Fruit fly (Drosophila melanogaster): ENCODE data around the gene CG18731.

Gene CG18731

dm6 chr3R:29716782-29717317 lies 8.0 kb upstream of the CG18731 start, which contains the start of gene Obp99b (continued):
- TF ChIP-seq ftz-f1 (GFP tag; optimal IDR thresholded peaks at IDR 0.05) (peak; percentile 5), ewg (GFP tag; optimal IDR thresholded peaks at IDR 0.05) (peak; percentile 80), CG8944 (GFP tag; optimal IDR thresholded peaks at IDR 0.05) (peak; percentile 74), Oli (tag; optimal IDR thresholded peaks at IDR 0.05) (peak; percentile 70), prd (optimal IDR thresholded peaks at IDR 0.05) (no peak), prd (GFP tag; IDR thresholded peaks at IDR 0.05) (peak; percentile 77), pb (GFP tag; optimal IDR thresholded peaks at IDR 0.05) (peak; percentile 94), wor (GFP tag; IDR thresholded peaks at IDR 0.05) (peak; percentile 57), gsb-n (tag; optimal IDR thresholded peaks at IDR 0.05) (peak; percentile 67), GATAe (GFP tag; conservative IDR thresholded peaks at IDR 0.05) (peak; percentile 63), Neu2 (GFP tag; optimal IDR thresholded peaks at IDR 0.05; ENCODE audit: borderline replicate concordance) (peak; percentile 34), btn (GFP tag; optimal IDR thresholded peaks at IDR 0.05) (peak; percentile 83), Blimp-1 (GFP tag; optimal IDR thresholded peaks at IDR 0.05) (peak; percentile 48), Nf-YB (GFP tag; optimal IDR thresholded peaks at IDR 0.05) (peak; percentile 40), CG2202 (tag; optimal IDR thresholded peaks at IDR 0.05) (peak; percentile 71), Awh (GFP tag; IDR thresholded peaks at IDR 0.05) (peak; percentile 90), lab (GFP tag; optimal IDR thresholded peaks at IDR 0.05) (peak; percentile 71), CG8281 (tag; optimal IDR thresholded peaks at IDR 0.05) (peak; percentile 64), yki (optimal IDR thresholded peaks at IDR 0.05) (no peak), Taf1 (GFP tag; IDR thresholded peaks at IDR 0.05) (no peak), az2 (GFP tag; optimal IDR thresholded peaks at IDR 0.05) (peak; percentile 85), CG7786 (GFP tag; optimal IDR thresholded peaks at IDR 0.05) (peak; percentile 55), Hr3 (GFP tag; optimal IDR thresholded peaks at IDR 0.05) (peak; percentile 60), phol (tag; optimal IDR thresholded peaks at IDR 0.05) (peak; percentile 51), org-1 (GFP tag; optimal IDR thresholded peaks at IDR 0.05) (peak; percentile 56), CG13424 (tag; optimal IDR thresholded peaks at IDR 0.05) (peak; percentile 71), CG9609 (GFP tag; optimal IDR thresholded peaks at IDR 0.05) (peak; percentile 76), zfh1 (GFP tag; IDR thresholded peaks at IDR 0.05) (peak; percentile 86), sisA (GFP tag; IDR thresholded peaks at IDR 0.05) (peak; percentile 61), B-H2 (GFP tag; optimal IDR thresholded peaks at IDR 0.05) (peak; percentile 27), E2f1 (GFP tag; IDR thresholded peaks at IDR 0.05) (peak; percentile 71), h (optimal IDR thresholded peaks at IDR 0.05) (peak; percentile 76), CG13624 (GFP tag; optimal IDR thresholded peaks at IDR 0.05) (peak; percentile 73), CG10959 (GFP tag; IDR thresholded peaks at IDR 0.05) (peak; percentile 88), CG10543 (GFP tag; optimal IDR thresholded peaks at IDR 0.05) (peak; percentile 63), CG11247 (GFP tag; IDR thresholded peaks at IDR 0.05) (peak; percentile 87), Dip2 (GFP tag; IDR thresholded peaks at IDR 0.05) (no peak), CG31441 (GFP tag; IDR thresholded peaks at IDR 0.05) (peak; percentile 53), CG17328 (GFP tag; IDR thresholded peaks at IDR 0.05) (peak; percentile 86), CG6254 (GFP tag; optimal IDR thresholded peaks at IDR 0.05) (peak; percentile 91), CG9215 (GFP tag; IDR thresholded peaks at IDR 0.05) (peak; percentile 49), Hey (tag; optimal IDR thresholded peaks at IDR 0.05) (peak; percentile 51), zf30C (GFP tag; optimal IDR thresholded peaks at IDR 0.05) (peak; percentile 15), CG13123 (GFP tag; optimal IDR thresholded peaks at IDR 0.05) (no peak), NC2β (GFP tag; optimal IDR thresholded peaks at IDR 0.05) (peak; percentile 82), D19A (tag; optimal IDR thresholded peaks at IDR 0.05) (peak; percentile 39), CG14014 (GFP tag; IDR thresholded peaks at IDR 0.05) (peak; percentile 66; the same call in 1 of the 2 replicates), Lhr (GFP tag; optimal IDR thresholded peaks at IDR 0.05) (peak; percentile 75), Aef1 (GFP tag; IDR thresholded peaks at IDR 0.05) (peak; percentile 58; the same call in 1 of the 3 replicates), toy (GFP tag; IDR thresholded peaks at IDR 0.05) (no peak), Lpt (GFP tag; optimal IDR thresholded peaks at IDR 0.05) (no peak), tio (GFP tag; optimal IDR thresholded peaks at IDR 0.05) (peak; percentile 35)

Measured in whole organism, embryonic.